Fruit fly (Drosophila melanogaster) whole organism, embryonic: Measurements from ENCODE around the gene CG43131.

Experiments used
- Abd-B ChIP-seq: fragments of 200-800 bp; sonication (Bioruptor generic); optimal IDR thresholded peaks from 2 replicates; lab custom pipeline; 2018; ENCODE audit warnings: missing biosample characterization, mild to moderate bottlenecking, missing genetic modification characterization, moderate library complexity
- Antp ChIP-seq: fragments of 200-800 bp; sonication (Bioruptor generic); optimal IDR thresholded peaks from 3 replicates; lab custom pipeline; 2016; ENCODE audit warnings: missing biosample characterization, missing genetic modification characterization
- Asciz ChIP-seq: fragments of 200-800 bp; sonication (Bioruptor generic); optimal IDR thresholded peaks from 2 replicates; lab custom pipeline; 2017; ENCODE audit warnings: missing biosample characterization, mild to moderate bottlenecking, missing genetic modification characterization, missing genetic modification reagents
- Awh ChIP-seq: fragments of 200-800 bp; sonication (Bioruptor generic); IDR thresholded peaks from 2 replicates; pipeline ENCODE4, ENCODE4 v1.3.6; 2022; ENCODE audit warnings: missing biosample characterization, missing genetic modification characterization
- Bdp1 ChIP-seq: fragments of 200-800 bp; sonication (Bioruptor generic); optimal IDR thresholded peaks from 3 replicates; lab custom pipeline; 2016; ENCODE audit warnings: missing biosample characterization, missing genetic modification characterization
- CG10979 ChIP-seq: fragments of 200-800 bp; sonication (Bioruptor generic); optimal IDR thresholded peaks from 2 replicates; lab custom pipeline; 2018; ENCODE audit warnings: missing biosample characterization, mild to moderate bottlenecking, missing genetic modification characterization, moderate library complexity
- CG11456 ChIP-seq: fragments of 200-800 bp; sonication (Bioruptor generic); IDR thresholded peaks from 3 replicates; pipeline ENCODE4 v1.3.6; 2022; ENCODE audit warnings: missing biosample characterization, missing genetic modification characterization
- CG12155 ChIP-seq: fragments of 200-800 bp; sonication (Bioruptor generic); optimal IDR thresholded peaks from 3 replicates; lab custom pipeline; 2016; ENCODE audit warnings: missing biosample characterization, missing genetic modification characterization
- CG17612 ChIP-seq: fragments of 200-800 bp; sonication (Bioruptor generic); IDR thresholded peaks from 2 replicates; pipeline ENCODE4 v1.3.6; 2022; ENCODE audit warnings: missing biosample characterization, missing genetic modification characterization
- CG34422 ChIP-seq: fragments of 200-800 bp; sonication (Bioruptor generic); IDR thresholded peaks from 3 replicates; pipeline ENCODE4 v1.3.6; 2022; ENCODE audit warnings: missing biosample characterization, missing genetic modification characterization
- CG3995 ChIP-seq: fragments of 200-800 bp; sonication (Bioruptor generic); optimal IDR thresholded peaks from 3 replicates; lab custom pipeline; 2016; ENCODE audit warnings: missing biosample characterization, missing genetic modification characterization
- CG6689 ChIP-seq: fragments of 200-800 bp; sonication (Bioruptor generic); IDR thresholded peaks from 2 replicates; pipeline ENCODE4 v1.3.6; 2022; ENCODE audit warnings: missing biosample characterization, missing genetic modification characterization
- CG7556 ChIP-seq: fragments of 200-800 bp; sonication (Bioruptor generic); optimal IDR thresholded peaks from 2 replicates; lab custom pipeline; 2017; ENCODE audit warnings: missing biosample characterization, mild to moderate bottlenecking, missing genetic modification characterization
- CoRest ChIP-seq: fragments of 200-800 bp; sonication (Bioruptor generic); optimal IDR thresholded peaks from 3 replicates; lab custom pipeline; 2018; ENCODE audit warnings: missing biosample characterization, mild to moderate bottlenecking, missing genetic modification characterization, moderate library complexity
- Dp ChIP-seq: fragments of 200-800 bp; sonication (Bioruptor generic); optimal IDR thresholded peaks from 2 replicates; lab custom pipeline; 2018; ENCODE audit warnings: missing biosample characterization, mild to moderate bottlenecking, missing genetic modification characterization, moderate library complexity
- E2f1 ChIP-seq: fragments of 200-800 bp; sonication (Bioruptor generic); IDR thresholded peaks from 2 replicates; pipeline ENCODE4 v1.3.6; 2022; ENCODE audit warnings: missing biosample characterization, missing genetic modification characterization
- Gug ChIP-seq: fragments of 200-800 bp; sonication (Bioruptor generic); IDR thresholded peaks from 4 replicates; pipeline ENCODE4 v1.3.6; 2022; ENCODE audit warnings: missing biosample characterization, missing genetic modification characterization
- HHEX ChIP-seq: fragments of 200-800 bp; sonication (Bioruptor generic); optimal IDR thresholded peaks from 3 replicates; lab custom pipeline; 2017; ENCODE audit warnings: missing biosample characterization, mild to moderate bottlenecking, missing genetic modification characterization, missing genetic modification reagents
- HLHmδ ChIP-seq: fragments of 200-800 bp; sonication (Bioruptor generic); optimal IDR thresholded peaks from 2 replicates; lab custom pipeline; 2018; ENCODE audit warnings: missing biosample characterization, mild to moderate bottlenecking, missing genetic modification characterization, moderate library complexity
- Hey ChIP-seq: fragments of 200-800 bp; sonication (Bioruptor generic); optimal IDR thresholded peaks from 3 replicates; lab custom pipeline; 2018; ENCODE audit warnings: missing biosample characterization, mild to moderate bottlenecking, missing genetic modification characterization
- Hmx ChIP-seq: fragments of 200-800 bp; sonication (Bioruptor generic); optimal IDR thresholded peaks from 2 replicates; lab custom pipeline; 2016; ENCODE audit warnings: missing biosample characterization, missing genetic modification characterization
- Max ChIP-seq: fragments of 200-800 bp; sonication (Bioruptor generic); optimal IDR thresholded peaks from 2 replicates; lab custom pipeline; 2016; ENCODE audit warnings: missing biosample characterization, mild to moderate bottlenecking, missing genetic modification characterization
- Med ChIP-seq: fragments of 200-800 bp; sonication (Bioruptor generic); peaks from one replicate; lab custom pipeline; 2016; ENCODE audit warnings: missing biosample characterization, missing genetic modification characterization, mild to moderate bottlenecking, inconsistent platforms, moderate library complexity
- Mes4 ChIP-seq: fragments of 200-800 bp; sonication (Bioruptor generic); optimal IDR thresholded peaks from 2 replicates; lab custom pipeline; 2016; ENCODE audit warnings: missing biosample characterization, missing genetic modification characterization
- NC2β ChIP-seq: fragments of 200-800 bp; sonication (Bioruptor generic); optimal IDR thresholded peaks from 2 replicates; lab custom pipeline; 2016; ENCODE audit warnings: missing biosample characterization, missing genetic modification characterization
- Neu2 ChIP-seq: fragments of 200-800 bp; sonication (Bioruptor generic); optimal IDR thresholded peaks from 3 replicates; lab custom pipeline; 2016; ENCODE audit warnings: missing biosample characterization, missing genetic modification characterization, borderline replicate concordance
- Rx ChIP-seq: fragments of 200-800 bp; sonication (Bioruptor generic); IDR thresholded peaks from 2 replicates; pipeline ENCODE4 v1.3.6; 2022; ENCODE audit warnings: missing biosample characterization, missing genetic modification characterization
- Scr ChIP-seq: fragments of 200-800 bp; sonication (Bioruptor generic); IDR thresholded peaks from 2 replicates; pipeline ENCODE4 v1.3.6; 2022; ENCODE audit warnings: missing biosample characterization, missing genetic modification characterization; ENCODE audit not compliant: partially characterized antibody
- Side ChIP-seq: fragments of 200-800 bp; sonication (Bioruptor generic); optimal IDR thresholded peaks from 2 replicates; lab custom pipeline; 2016; ENCODE audit warnings: missing biosample characterization, missing genetic modification characterization
- Six4 ChIP-seq: fragments of 200-800 bp; sonication (Bioruptor generic); optimal IDR thresholded peaks from 2 replicates; lab custom pipeline; 2016; ENCODE audit warnings: missing biosample characterization, missing genetic modification characterization
- Sox100B ChIP-seq: fragments of 200-800 bp; sonication (Bioruptor generic); optimal IDR thresholded peaks from 3 replicates; lab custom pipeline; 2018; ENCODE audit warnings: missing biosample characterization, mild to moderate bottlenecking, missing genetic modification characterization
- Sry-δ ChIP-seq: fragments of 200-800 bp; sonication (Bioruptor generic); optimal IDR thresholded peaks from 2 replicates; lab custom pipeline; 2016; ENCODE audit warnings: missing biosample characterization, missing genetic modification characterization
- Tbp ChIP-seq: fragments of >200 bp; optimal IDR thresholded peaks from 2 replicates; lab custom pipeline; 2018; ENCODE audit warnings: missing biosample characterization, missing genetic modification characterization
- Vsx1 ChIP-seq: fragments of 200-800 bp; sonication (Bioruptor generic); optimal IDR thresholded peaks from 2 replicates; lab custom pipeline; 2017; ENCODE audit warnings: missing biosample characterization, mild to moderate bottlenecking, missing genetic modification characterization, missing genetic modification reagents
- ara ChIP-seq: fragments of 200-800 bp; sonication (Bioruptor generic); IDR thresholded peaks from 2 replicates; pipeline ENCODE4 v1.3.6; 2022; ENCODE audit warnings: missing biosample characterization, missing genetic modification characterization
- bab2 ChIP-seq: fragments of 200-800 bp; sonication (Bioruptor generic); optimal IDR thresholded peaks from 2 replicates; lab custom pipeline; 2016; ENCODE audit warnings: missing biosample characterization, missing genetic modification characterization
- ci ChIP-seq: fragments of 200-800 bp; sonication (Bioruptor generic); IDR thresholded peaks from 3 replicates; pipeline ENCODE4 v1.3.6; 2022; ENCODE audit warnings: missing biosample characterization, missing genetic modification characterization
- crc ChIP-seq: fragments of 200-800 bp; sonication (Bioruptor generic); optimal IDR thresholded peaks from 2 replicates; lab custom pipeline; 2016; ENCODE audit warnings: missing biosample characterization, missing genetic modification characterization
- cwo ChIP-seq: fragments of 200-800 bp; sonication (Bioruptor generic); optimal IDR thresholded peaks from 3 replicates; lab custom pipeline; 2017; ENCODE audit warnings: missing biosample characterization, missing genetic modification characterization, mild to moderate bottlenecking, moderate library complexity, missing genetic modification reagents
- dan ChIP-seq: fragments of 200-800 bp; sonication (Bioruptor generic); IDR thresholded peaks from 2 replicates; pipeline ENCODE4 v1.3.6; 2022; ENCODE audit warnings: missing biosample characterization, missing genetic modification characterization
- fd3F ChIP-seq: fragments of 200-800 bp; sonication (Bioruptor generic); optimal IDR thresholded peaks from 2 replicates; lab custom pipeline; 2018; ENCODE audit warnings: missing biosample characterization, mild to moderate bottlenecking, missing genetic modification characterization, moderate library complexity
- insv ChIP-seq, 2 experiments: fragments of 200-800 bp; sonication (Bioruptor generic); optimal IDR thresholded peaks; 3 replicates each; lab custom pipeline; 2016 to 2018; ENCODE audit warnings: missing biosample characterization in 2 of 2, missing genetic modification characterization in 2 of 2
- knrl ChIP-seq: fragments of 200-800 bp; sonication (Bioruptor generic); IDR thresholded peaks from 3 replicates; pipeline ENCODE4 v1.3.6; 2022; ENCODE audit warnings: missing biosample characterization, missing genetic modification characterization; ENCODE audit not compliant: partially characterized antibody
- lbe ChIP-seq: fragments of 200-800 bp; sonication (Bioruptor generic); optimal IDR thresholded peaks from 2 replicates; lab custom pipeline; 2016; ENCODE audit warnings: missing biosample characterization, mild to moderate bottlenecking, missing genetic modification characterization
- lmd ChIP-seq: fragments of 200-800 bp; sonication (Bioruptor generic); IDR thresholded peaks from 2 replicates; pipeline ENCODE4 v1.3.6; 2022; ENCODE audit warnings: missing biosample characterization, missing genetic modification characterization
- peb ChIP-seq: fragments of 200-800 bp; sonication (Bioruptor generic); IDR thresholded peaks from 2 replicates; pipeline ENCODE4 v1.3.6; 2022; ENCODE audit warnings: missing biosample characterization, missing genetic modification characterization
- ranshi ChIP-seq: fragments of 200-800 bp; sonication (Bioruptor generic); IDR thresholded peaks from 2 replicates; pipeline ENCODE4 v1.3.6; 2022; ENCODE audit warnings: missing biosample characterization, missing genetic modification characterization
- scrt ChIP-seq: fragments of 200-800 bp; sonication (Bioruptor generic); optimal IDR thresholded peaks from 2 replicates; lab custom pipeline; 2018; ENCODE audit warnings: missing biosample characterization, mild to moderate bottlenecking, missing genetic modification characterization, moderate library complexity
- slp2 ChIP-seq: fragments of 200-800 bp; sonication (Bioruptor generic); optimal IDR thresholded peaks from 2 replicates; lab custom pipeline; 2016; ENCODE audit warnings: missing biosample characterization, missing genetic modification characterization
- sr ChIP-seq: fragments of 200-800 bp; sonication (Bioruptor generic); IDR thresholded peaks from 3 replicates; pipeline ENCODE4 v1.3.6; 2022; ENCODE audit warnings: missing biosample characterization, missing genetic modification characterization
- tx ChIP-seq: fragments of 200-800 bp; sonication (Bioruptor generic); optimal IDR thresholded peaks from 2 replicates; lab custom pipeline; 2016; ENCODE audit warnings: missing biosample characterization, missing genetic modification characterization

Gene CG43131

DNA sequence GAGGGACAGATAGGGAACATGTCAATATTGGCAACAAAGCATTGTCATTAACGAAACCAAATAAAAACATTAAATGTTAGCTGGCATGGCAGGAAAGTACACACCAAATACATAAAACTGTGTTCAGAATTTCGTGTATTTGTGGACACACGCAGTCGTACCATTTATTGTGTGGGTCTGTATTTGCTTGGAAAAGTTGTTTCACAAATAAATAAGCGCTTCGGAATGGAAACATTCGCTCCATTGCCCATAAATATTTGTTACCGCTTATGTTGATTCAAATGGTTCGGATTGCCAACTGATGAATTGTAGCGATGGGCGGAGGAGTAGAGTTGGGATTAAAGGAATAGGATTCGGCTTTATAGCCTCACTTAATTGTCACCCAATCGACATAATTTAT lies 944 bp downstream of the CG43131 start (continued):
- peak; percentile 63 for TF ChIP-seq tx
- TF ChIP-seq Rx (GFP tag; lab: Robert Waterston, UW), result no peak
- peak; percentile 43 for TF ChIP-seq Neu2 (GFP tag; lab: Kevin White, UChicago)
- no peak for TF ChIP-seq Tbp (GFP tag; lab: Kevin White, UChicago)
- no peak for TF ChIP-seq lbe (GFP tag; lab: Kevin White, UChicago)
- no peak for TF ChIP-seq knrl (GFP tag; lab: Robert Waterston, UW)
- no peak for TF ChIP-seq dan (GFP tag; lab: Robert Waterston, UW)
- peak; percentile 83 for TF ChIP-seq scrt
- peak; percentile 35; the same call in 1 of the 2 replicates for TF ChIP-seq peb (GFP tag; lab: Robert Waterston, UW)
- TF ChIP-seq CG17612 (GFP tag; lab: Robert Waterston, UW), result no peak
- peak in 1 of 2 experiments; percentile 69 for TF ChIP-seq insv (GFP tag; optimal IDR thresholded peaks at IDR 0.05; lab: Kevin White, UChicago)
- TF ChIP-seq cwo (GFP tag; lab: Kevin White, UChicago), result peak; percentile 75
- peak; percentile 33 for TF ChIP-seq slp2 (GFP tag; lab: Kevin White, UChicago)
- peak; percentile 64 for TF ChIP-seq Antp (GFP tag; lab: Kevin White, UChicago)
- peak; percentile 81 for TF ChIP-seq Bdp1
- peak; percentile 88 for TF ChIP-seq Side (GFP tag; lab: Kevin White, UChicago)
- peak; percentile 64; the same call in 1 of the 2 replicates for TF ChIP-seq E2f1 (GFP tag; lab: Robert Waterston, UW)
- TF ChIP-seq ranshi (GFP tag; lab: Robert Waterston, UW), result peak; percentile 69
- peak; percentile 96 for TF ChIP-seq Asciz
- TF ChIP-seq Awh, result peak; percentile 85
- peak; percentile 90 for TF ChIP-seq Mes4 (GFP tag; lab: Kevin White, UChicago)
- TF ChIP-seq CG6689 (GFP tag; lab: Robert Waterston, UW), result peak; percentile 58
- TF ChIP-seq NC2β (GFP tag; lab: Kevin White, UChicago), result peak; percentile 84
- TF ChIP-seq Hmx (GFP tag; lab: Kevin White, UChicago), result peak; percentile 4
- TF ChIP-seq fd3F (GFP tag; lab: Kevin White, UChicago), result peak; percentile 89
- peak; percentile 34 for TF ChIP-seq CG12155 (GFP tag; lab: Kevin White, UChicago)
- peak; percentile 81 for TF ChIP-seq crc
- peak; percentile 91 for TF ChIP-seq CoRest (tag; lab: Kevin White, UChicago)
- TF ChIP-seq Gug, result no peak
- TF ChIP-seq ara (GFP tag; lab: Robert Waterston, UW), result peak; percentile 85; the same call in 1 of the 2 replicates
- peak; percentile 45; the same call in 1 of the 2 replicates for TF ChIP-seq lmd
- TF ChIP-seq Scr (GFP tag; lab: Robert Waterston, UW), result no peak
- TF ChIP-seq bab2 (GFP tag; lab: Kevin White, UChicago), result peak; percentile 83
- TF ChIP-seq Vsx1, result peak; percentile 91
- 0 out of 3 replicates have a peak, but pooled peaks have one; percentile 32 for TF ChIP-seq CG34422 (GFP tag; lab: Robert Waterston, UW)
- peak; percentile 48 for TF ChIP-seq HLHmδ
- peak; percentile 54 for TF ChIP-seq CG3995 (GFP tag; lab: Kevin White, UChicago)
- no peak for TF ChIP-seq Dp (GFP tag; lab: Kevin White, UChicago)
- peak; percentile 85 for TF ChIP-seq CG7556 (GFP tag; lab: Kevin White, UChicago)
- peak; percentile 80 for TF ChIP-seq Hey (tag; lab: Kevin White, UChicago)
- TF ChIP-seq Med (GFP tag; lab: Kevin White, UChicago), result peak; percentile 98
- TF ChIP-seq CG10979 (tag; lab: Kevin White, UChicago), result peak; percentile 77
- peak; percentile 47 for TF ChIP-seq Sry-δ (GFP tag; lab: Kevin White, UChicago)
- TF ChIP-seq HHEX (GFP tag; lab: Kevin White, UChicago), result peak; percentile 92
- TF ChIP-seq Max (GFP tag; lab: Kevin White, UChicago), result peak; percentile 68
- TF ChIP-seq Six4, result peak; percentile 56
- peak; percentile 49; the same call in 1 of the 3 replicates for TF ChIP-seq sr (GFP tag; lab: Robert Waterston, UW)
- peak; percentile 89 for TF ChIP-seq Sox100B (GFP tag; lab: Kevin White, UChicago)
- peak; percentile 85 for TF ChIP-seq ci (GFP tag; lab: Robert Waterston, UW)
- TF ChIP-seq CG11456 (GFP tag; lab: Robert Waterston, UW), result peak; percentile 70; the same call in 2 of the 3 replicates
- TF ChIP-seq Abd-B (GFP tag; lab: Kevin White, UChicago), result no peak
